Worm (Caenorhabditis elegans) whole organism, L2 larva: ENCODE measurements around the gene srz-72.

Experiments used
- snpc-4 ChIP-seq: fragments of 150-350 bp; optimal IDR thresholded peaks from 2 replicates; lab custom pipeline; 2014; ENCODE audit warnings: missing biosample characterization, missing genetic modification characterization
- ztf-11 ChIP-seq: sonication (generic microtip); optimal IDR thresholded peaks from 2 replicates; lab custom pipeline; 2017; ENCODE audit warnings: missing biosample characterization, missing genetic modification characterization

ce11 chrIV:16254464-16254863, 44.5 kb upstream of the srz-72 start, which contains the start of gene hlh-17:
- TF ChIP-seq ztf-11 = no peak
- TF ChIP-seq snpc-4 = no peak
